Fruit fly (Drosophila melanogaster): ENCODE results near the gene ort.
A peak's percentile ranks its signal among the peaks of the same experiment; 100 is the strongest.

The ort gene

dm6 chr3R:19644094-19644900, 15.3 kb upstream of the ort start, which contains the start of gene Vha13 (continued):
- TF ChIP-seq gt (GFP tag; IDR thresholded peaks at IDR 0.05) (no peak), CG15479 (GFP tag; optimal IDR thresholded peaks at IDR 0.05) (no peak), Jarid2 (GFP tag; optimal IDR thresholded peaks at IDR 0.05) (peak; percentile 50), Opbp (GFP tag; IDR thresholded peaks at IDR 0.05; ENCODE audit: partially characterized antibody) (peak; percentile 82), CG4328 (GFP tag; optimal IDR thresholded peaks at IDR 0.05) (no peak), slp2 (GFP tag; optimal IDR thresholded peaks at IDR 0.05) (no peak), dati (GFP tag; IDR thresholded peaks at IDR 0.05) (no peak), tll (GFP tag; optimal IDR thresholded peaks at IDR 0.05) (no peak), exex (tag; optimal IDR thresholded peaks at IDR 0.05) (no peak), Sry-β (GFP tag; optimal IDR thresholded peaks at IDR 0.05) (no peak), Optix (GFP tag; IDR thresholded peaks at IDR 0.05) (no peak), CG13775 (GFP tag; optimal IDR thresholded peaks at IDR 0.05) (peak; percentile 59), wor (GFP tag; IDR thresholded peaks at IDR 0.05) (no peak), ham (GFP tag; IDR thresholded peaks at IDR 0.05) (peak; percentile 27; the same call in 1 of the 2 replicates), CG8290 (GFP tag; optimal IDR thresholded peaks at IDR 0.05) (no peak), CG8290 (tag; optimal IDR thresholded peaks at IDR 0.05) (peak in 1 of 2 experiments; percentile 87), danr (GFP tag; IDR thresholded peaks at IDR 0.05) (peak; percentile 52; the same call in 1 of the 2 replicates), CG11504 (tag; optimal IDR thresholded peaks at IDR 0.05) (no peak), CG34224 (GFP tag; IDR thresholded peaks at IDR 0.05; ENCODE audit: partially characterized antibody) (peak; percentile 36; the same call in 1 of the 3 replicates), ab (GFP tag; optimal IDR thresholded peaks at IDR 0.05) (peak; percentile 29), CG13624 (GFP tag; optimal IDR thresholded peaks at IDR 0.05) (peak; percentile 46), row (GFP tag; IDR thresholded peaks at IDR 0.05) (peak; percentile 93), lbe (GFP tag; optimal IDR thresholded peaks at IDR 0.05) (no peak), CG9215 (GFP tag; IDR thresholded peaks at IDR 0.05) (peak; percentile 59), CG14441 (GFP tag; IDR thresholded peaks at IDR 0.05) (peak; percentile 55), CG7963 (GFP tag; IDR thresholded peaks at IDR 0.05; ENCODE audit: partially characterized antibody) (peak; percentile 56; the same call in 1 of the 3 replicates), bab2 (GFP tag; optimal IDR thresholded peaks at IDR 0.05) (peak; percentile 16), CG9609 (GFP tag; optimal IDR thresholded peaks at IDR 0.05) (peak; percentile 64), CG1792 (GFP tag; optimal IDR thresholded peaks at IDR 0.05) (no peak), BEAF-32 (GFP tag; optimal IDR thresholded peaks at IDR 0.05) (peak; percentile 72), zfh1 (GFP tag; IDR thresholded peaks at IDR 0.05) (no peak; the same call in 2 of the 3 replicates), CG12659 (GFP tag; optimal IDR thresholded peaks at IDR 0.05) (peak; percentile 56), phol (tag; optimal IDR thresholded peaks at IDR 0.05) (peak; percentile 29), CG14014 (GFP tag; IDR thresholded peaks at IDR 0.05) (no peak), Xbp1 (GFP tag; optimal IDR thresholded peaks at IDR 0.05) (peak; percentile 64), Drgx (GFP tag; IDR thresholded peaks at IDR 0.05) (no peak), D (optimal IDR thresholded peaks at IDR 0.05) (no peak), D (GFP tag; optimal IDR thresholded peaks at IDR 0.05) (no peak), vfl (GFP tag; optimal IDR thresholded peaks at IDR 0.05) (peak; percentile 10), CG13123 (GFP tag; optimal IDR thresholded peaks at IDR 0.05) (no peak), tin (GFP tag; optimal IDR thresholded peaks at IDR 0.05) (peak; percentile 43), ara (GFP tag; IDR thresholded peaks at IDR 0.05) (peak; percentile 11; the same call in 1 of the 2 replicates), Hmx (GFP tag; optimal IDR thresholded peaks at IDR 0.05) (no peak), CG3065 (GFP tag; optimal IDR thresholded peaks at IDR 0.05) (no peak), Hr3 (GFP tag; optimal IDR thresholded peaks at IDR 0.05) (peak; percentile 26), CG2875 (GFP tag; optimal IDR thresholded peaks at IDR 0.05) (no peak), hth (optimal IDR thresholded peaks at IDR 0.05) (no peak), ato (GFP tag; IDR thresholded peaks at IDR 0.05; ENCODE audit: partially characterized antibody) (peak; percentile 70; the same call in 1 of the 2 replicates), CG34376 (GFP tag; optimal IDR thresholded peaks at IDR 0.05) (peak; percentile 86)
